Worm (Caenorhabditis elegans) whole organism, young adult: Measurements from ENCODE around the gene tag-329.

Experiments
- F10E7.11 ChIP-seq: sonication (generic microtip); optimal IDR thresholded peaks from 2 replicates; lab custom pipeline; 2017; ENCODE audit warnings: mild to moderate bottlenecking, missing genetic modification characterization, moderate library complexity, missing compliant biosample characterization
- F23B12.7 ChIP-seq: sonication (generic microtip); optimal IDR thresholded peaks from 2 replicates; lab custom pipeline; 2017; ENCODE audit warnings: missing genetic modification characterization, mild to moderate bottlenecking, missing compliant biosample characterization, antibody characterized with exemption, moderate library complexity; ENCODE audit not compliant: insufficient read depth
- F39B2.1 ChIP-seq: fragments of 200-800 bp; sonication (Bioruptor generic); IDR thresholded peaks from 2 replicates; pipeline ENCODE4 v1.3.6; 2022; ENCODE audit warnings: missing genetic modification reagents, missing genetic modification characterization, missing compliant biosample characterization
- F49E8.2 ChIP-seq: sonication (generic microtip); optimal IDR thresholded peaks from 3 replicates; lab custom pipeline; 2017; ENCODE audit warnings: missing genetic modification characterization, mild to moderate bottlenecking, missing compliant biosample characterization, antibody characterized with exemption, moderate library complexity; ENCODE audit not compliant: insufficient read depth
- F52B5.7 ChIP-seq: sonication (generic microtip); optimal IDR thresholded peaks from 2 replicates; lab custom pipeline; 2016; ENCODE audit warnings: mild to moderate bottlenecking, missing genetic modification characterization, missing compliant biosample characterization
- akir-1 ChIP-seq: fragments of 200-800 bp; sonication (Bioruptor generic); optimal IDR thresholded peaks from 2 replicates; lab custom pipeline; 2018; ENCODE audit warnings: mild to moderate bottlenecking, missing genetic modification characterization, moderate library complexity, missing compliant biosample characterization
- atf-7 ChIP-seq: sonication (generic microtip); optimal IDR thresholded peaks from 2 replicates; lab custom pipeline; 2017; ENCODE audit warnings: mild to moderate bottlenecking, missing genetic modification characterization, missing compliant biosample characterization
- ceh-100 ChIP-seq: fragments of 200-800 bp; sonication (Bioruptor generic); IDR thresholded peaks from 2 replicates; pipeline ENCODE4 v1.3.6; 2022; ENCODE audit warnings: missing genetic modification reagents, missing genetic modification characterization, missing compliant biosample characterization
- dox-1 ChIP-seq: fragments of 200-800 bp; sonication (Bioruptor generic); IDR thresholded peaks from 2 replicates; pipeline ENCODE4 v1.3.6; 2022; ENCODE audit warnings: missing genetic modification reagents, missing genetic modification characterization, missing compliant biosample characterization
- efl-1 ChIP-seq: fragments of 150-350 bp; optimal IDR thresholded peaks from 2 replicates; lab custom pipeline; 2014; ENCODE audit warnings: missing biosample characterization, missing genetic modification reagents, missing genetic modification characterization
- egrh-3 ChIP-seq: fragments of 200-800 bp; sonication (Bioruptor generic); IDR thresholded peaks from 2 replicates; pipeline ENCODE4 v1.3.6; 2022; ENCODE audit warnings: missing genetic modification reagents, missing genetic modification characterization, missing compliant biosample characterization
- hlh-26 ChIP-seq: fragments of 200-800 bp; sonication (Bioruptor generic); conservative IDR thresholded peaks from 2 replicates; pipeline ENCODE4 v1.3.6; 2022; ENCODE audit warnings: missing genetic modification reagents, missing genetic modification characterization, missing compliant biosample characterization
- hmg-20 ChIP-seq: fragments of 200-800 bp; sonication (Bioruptor generic); IDR thresholded peaks from 2 replicates; pipeline ENCODE4 v1.3.6; 2022; ENCODE audit warnings: missing genetic modification reagents, missing genetic modification characterization, missing compliant biosample characterization
- hrde-1 ChIP-seq: sonication (generic microtip); optimal IDR thresholded peaks from 2 replicates; lab custom pipeline; 2016; ENCODE audit warnings: missing genetic modification characterization, mild to moderate bottlenecking, missing compliant biosample characterization, moderate library complexity, missing genotype, missing genetic modification reagents, borderline replicate concordance
- lsl-1 ChIP-seq: fragments of 200-800 bp; sonication (Bioruptor generic); optimal IDR thresholded peaks from 2 replicates; lab custom pipeline; 2018; ENCODE audit warnings: mild to moderate bottlenecking, missing genetic modification characterization, moderate library complexity, missing compliant biosample characterization
- madf-10 ChIP-seq: sonication (generic microtip); optimal IDR thresholded peaks from 2 replicates; lab custom pipeline; 2016; ENCODE audit warnings: mild to moderate bottlenecking, missing genetic modification characterization, missing compliant biosample characterization
- mxl-1 ChIP-seq: sonication (generic microtip); optimal IDR thresholded peaks from 2 replicates; lab custom pipeline; 2016; ENCODE audit warnings: missing genetic modification characterization, missing compliant biosample characterization
- nfya-1 ChIP-seq: sonication (generic microtip); optimal IDR thresholded peaks from 2 replicates; lab custom pipeline; 2017; ENCODE audit warnings: antibody characterized with exemption, missing compliant biosample characterization, missing genetic modification characterization, borderline replicate concordance; ENCODE audit not compliant: insufficient read depth
- nhr-120 ChIP-seq: fragments of 200-800 bp; sonication (Bioruptor generic); IDR thresholded peaks from 2 replicates; pipeline ENCODE4 v1.3.6; 2022; ENCODE audit warnings: missing genetic modification characterization, missing compliant biosample characterization
- nhr-179 ChIP-seq: sonication (generic microtip); optimal IDR thresholded peaks from 2 replicates; lab custom pipeline; 2016; ENCODE audit warnings: mild to moderate bottlenecking, missing genetic modification characterization, missing compliant biosample characterization
- nhr-80 ChIP-seq: sonication (generic microtip); optimal IDR thresholded peaks from 2 replicates; lab custom pipeline; 2016; ENCODE audit warnings: missing genetic modification characterization, missing compliant biosample characterization
- nhr-90 ChIP-seq: sonication (generic microtip); optimal IDR thresholded peaks from 2 replicates; lab custom pipeline; 2016; ENCODE audit warnings: missing genotype, mild to moderate bottlenecking, missing genetic modification characterization, missing compliant biosample characterization
- pbrm-1 ChIP-seq: fragments of 200-800 bp; sonication (Bioruptor generic); IDR thresholded peaks from 2 replicates; pipeline ENCODE4 v1.3.6; 2022; ENCODE audit warnings: missing genetic modification reagents, missing genetic modification characterization, missing compliant biosample characterization
- repo-1 ChIP-seq: sonication (generic microtip); optimal IDR thresholded peaks from 2 replicates; lab custom pipeline; 2017; ENCODE audit warnings: mild to moderate bottlenecking, missing genetic modification characterization, missing compliant biosample characterization
- snpc-4 ChIP-seq, 5 experiments: fragments of 150-350 bp in 1 of 5; sonication (generic microtip) in 4 of 5; optimal IDR thresholded peaks; 2 replicates each; lab custom pipeline; 2014 to 2018; ENCODE audit warnings: missing genetic modification characterization in 5 of 5, missing biosample characterization in 3 of 5, antibody characterized with exemption in 2 of 5, mild to moderate bottlenecking in 2 of 5, missing compliant biosample characterization in 2 of 5, missing genotype in 2 of 5, moderate library complexity in 2 of 5, missing genetic modification reagents in 1 of 5
- tbx-9 ChIP-seq: sonication (generic microtip); optimal IDR thresholded peaks from 2 replicates; lab custom pipeline; 2016; ENCODE audit warnings: borderline replicate concordance, missing genetic modification characterization, inconsistent platforms, missing compliant biosample characterization
- tlf-1 ChIP-seq: fragments of 200-800 bp; sonication (Bioruptor generic); optimal IDR thresholded peaks from 2 replicates; lab custom pipeline; 2018; ENCODE audit warnings: mild to moderate bottlenecking, missing genetic modification characterization, missing compliant biosample characterization
- xnd-1 ChIP-seq: sonication (generic microtip); optimal IDR thresholded peaks from 2 replicates; lab custom pipeline; 2016; ENCODE audit warnings: missing genotype, missing genetic modification reagents, missing genetic modification characterization, missing compliant biosample characterization
- zfh-2 ChIP-seq: fragments of 200-800 bp; sonication (Bioruptor generic); conservative IDR thresholded peaks from 2 replicates; pipeline ENCODE4 v1.3.6; 2022; ENCODE audit warnings: missing genetic modification reagents, missing genetic modification characterization, missing compliant biosample characterization
- ztf-22 ChIP-seq: fragments of 200-800 bp; sonication (Bioruptor generic); optimal IDR thresholded peaks from 2 replicates; lab custom pipeline; 2018; ENCODE audit warnings: mild to moderate bottlenecking, missing genetic modification characterization, moderate library complexity, missing compliant biosample characterization
- ztf-25 ChIP-seq: fragments of 200-800 bp; sonication (Bioruptor generic); IDR thresholded peaks from 2 replicates; pipeline ENCODE4 v1.3.6; 2022; ENCODE audit warnings: missing genetic modification reagents, missing genetic modification characterization, missing compliant biosample characterization
- ztf-26 ChIP-seq: sonication (generic microtip); optimal IDR thresholded peaks from 2 replicates; lab custom pipeline; 2017; ENCODE audit warnings: missing genetic modification characterization, missing compliant biosample characterization
- ztf-6 ChIP-seq: fragments of 200-800 bp; sonication (Bioruptor generic); IDR thresholded peaks from 2 replicates; pipeline ENCODE4 v1.3.6; 2022; ENCODE audit warnings: missing genetic modification reagents, missing genetic modification characterization, missing compliant biosample characterization

tag-329 gene

ce11 chrV:9561624-9562179, 27.0 kb downstream of the tag-329 start, which contains the start of gene rgef-1 (continued):
- TF ChIP-seq xnd-1 (tag; lab: Kevin White, UChicago) (no peak), F49E8.2 (tag; lab: Kevin White, UChicago) (no peak), ztf-26 (no peak), ztf-6 (GFP tag; lab: Robert Waterston, UW) (no peak), repo-1 (tag; lab: Kevin White, UChicago) (no peak), nhr-120 (GFP tag; lab: Robert Waterston, UW) (no peak), hlh-26 (GFP tag; lab: Robert Waterston, UW) (no peak), snpc-4 (GFP tag; optimal IDR thresholded peaks at IDR 0.05; lab: Kevin White, UChicago) (no peak), snpc-4 (tag; optimal IDR thresholded peaks at IDR 0.05; lab: Kevin White, UChicago) (no peak), ztf-25 (no peak), pbrm-1 (0 out of 2 replicates have a peak, but pooled peaks have one; percentile 13), madf-10 (tag; lab: Kevin White, UChicago) (no peak)

ce11 chrV:9563585-9563984, 28.9 kb downstream of the tag-329 start:
- TF ChIP-seq atf-7 (tag; lab: Kevin White, UChicago): peak; percentile 7
- no peak for TF ChIP-seq tlf-1 (GFP tag; lab: Kevin White, UChicago)

ce11 chrV:9568707-9569106, 34.0 kb downstream of the tag-329 start, which contains the start of gene F25B3.4:
Gene F25B3.4 (minus strand): TSS chrV:9568807.
- no peak for TF ChIP-seq F23B12.7 (tag; lab: Kevin White, UChicago)
- TF ChIP-seq mxl-1 (tag; lab: Kevin White, UChicago): no peak
- TF ChIP-seq ceh-100: no peak
- no peak for TF ChIP-seq nhr-179 (tag; lab: Kevin White, UChicago)
- TF ChIP-seq F10E7.11 (tag; lab: Kevin White, UChicago): no peak
- TF ChIP-seq hrde-1 (tag; lab: Kevin White, UChicago): no peak
- no peak for TF ChIP-seq zfh-2 (GFP tag; lab: Robert Waterston, UW)
- no peak for TF ChIP-seq F52B5.7 (tag; lab: Kevin White, UChicago)
- no peak for TF ChIP-seq tbx-9 (tag; lab: Kevin White, UChicago)
- TF ChIP-seq hmg-20 (GFP tag; lab: Robert Waterston, UW): no peak
- TF ChIP-seq akir-1: no peak
- no peak for TF ChIP-seq F39B2.1 (GFP tag; lab: Robert Waterston, UW)
- no peak for TF ChIP-seq egrh-3 (GFP tag; lab: Robert Waterston, UW)

DNA sequence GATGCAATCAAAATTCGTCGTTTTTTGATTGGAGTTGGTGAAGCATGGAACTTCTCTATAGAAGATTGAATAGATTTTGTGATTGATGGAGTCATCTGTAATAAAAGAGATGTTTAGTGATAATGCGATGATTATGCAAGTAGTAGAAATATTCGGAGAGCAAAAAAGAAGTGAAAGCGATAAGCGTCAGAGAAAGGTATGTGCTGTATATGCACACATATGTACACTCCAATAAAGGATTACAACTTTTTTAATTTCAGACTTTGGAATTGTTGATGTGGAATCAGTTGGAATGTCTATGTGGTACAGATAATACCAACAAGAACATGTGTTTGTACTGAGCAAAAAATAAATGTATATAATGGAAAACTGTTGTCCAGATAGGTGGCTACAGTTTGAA, 35.5 kb downstream of the tag-329 start, which contains the start of gene F25B3.5:
F25B3.5 (minus strand) TSS at position 101 of the 400 bp plus-strand sequence.
- TF ChIP-seq nhr-90 (tag; lab: Kevin White, UChicago) (no peak), ztf-22 (GFP tag; lab: Kevin White, UChicago) (no peak), dox-1 (no peak), lsl-1 (GFP tag; lab: Kevin White, UChicago) (no peak), mxl-1 (tag; lab: Kevin White, UChicago) (no peak), nhr-80 (tag; lab: Kevin White, UChicago) (peak; percentile 3), efl-1 (GFP tag; lab: Kevin White, UChicago) (no peak), nfya-1 (tag; lab: Kevin White, UChicago) (no peak)
